Worm (Caenorhabditis elegans) whole organism, young adult: ENCODE measurements around the gene ZC116.5.

Experiments used
- B0261.1 ChIP-seq: sonication (generic microtip); optimal IDR thresholded peaks from 2 replicates; lab custom pipeline; 2016; ENCODE audit warnings: mild to moderate bottlenecking, missing genetic modification characterization, moderate library complexity, missing compliant biosample characterization
- C06A6.2 ChIP-seq: fragments of 200-800 bp; sonication (Bioruptor generic); conservative IDR thresholded peaks from 2 replicates; pipeline ENCODE4 v1.3.6; 2022; ENCODE audit warnings: missing genetic modification characterization, missing compliant biosample characterization
- D2030.7 ChIP-seq: fragments of 200-800 bp; sonication (Bioruptor generic); IDR thresholded peaks from 2 replicates; pipeline ENCODE4 v1.3.6; 2022; ENCODE audit warnings: missing genetic modification reagents, missing genetic modification characterization, missing compliant biosample characterization
- F10E7.11 ChIP-seq: sonication (generic microtip); optimal IDR thresholded peaks from 2 replicates; lab custom pipeline; 2017; ENCODE audit warnings: mild to moderate bottlenecking, missing genetic modification characterization, moderate library complexity, missing compliant biosample characterization
- F37B4.10 ChIP-seq: fragments of 200-800 bp; sonication (Bioruptor generic); IDR thresholded peaks from 2 replicates; pipeline ENCODE4 v1.3.6; 2022; ENCODE audit warnings: missing genetic modification characterization, missing compliant biosample characterization
- F39B2.1 ChIP-seq: fragments of 200-800 bp; sonication (Bioruptor generic); IDR thresholded peaks from 2 replicates; pipeline ENCODE4 v1.3.6; 2022; ENCODE audit warnings: missing genetic modification reagents, missing genetic modification characterization, missing compliant biosample characterization
- F52B5.7 ChIP-seq: sonication (generic microtip); optimal IDR thresholded peaks from 2 replicates; lab custom pipeline; 2016; ENCODE audit warnings: mild to moderate bottlenecking, missing genetic modification characterization, missing compliant biosample characterization
- F55B11.4 ChIP-seq: sonication (generic microtip); optimal IDR thresholded peaks from 2 replicates; lab custom pipeline; 2016; ENCODE audit warnings: missing compliant biosample characterization, missing genetic modification characterization, borderline replicate concordance; ENCODE audit not compliant: insufficient read depth
- K11D2.4 ChIP-seq: fragments of 200-800 bp; sonication (Bioruptor generic); IDR thresholded peaks from 2 replicates; pipeline ENCODE4 v1.3.6; 2022; ENCODE audit warnings: missing genetic modification reagents, missing genetic modification characterization, missing compliant biosample characterization
- Y56A3A.18 ChIP-seq: fragments of 200-800 bp; sonication (Bioruptor generic); IDR thresholded peaks from 2 replicates; pipeline ENCODE4 v1.3.6; 2022; ENCODE audit warnings: missing genetic modification reagents, missing genetic modification characterization, missing compliant biosample characterization
- attf-6 ChIP-seq: fragments of 200-800 bp; sonication (Bioruptor generic); IDR thresholded peaks from 2 replicates; pipeline ENCODE4 v1.3.6; 2022; ENCODE audit warnings: missing genetic modification reagents, missing genetic modification characterization, missing compliant biosample characterization
- cebp-2 ChIP-seq: fragments of 200-800 bp; sonication (Bioruptor generic); IDR thresholded peaks from 2 replicates; pipeline ENCODE4 v1.3.6; 2022; ENCODE audit warnings: missing genetic modification characterization, missing compliant biosample characterization
- ceh-100 ChIP-seq: fragments of 200-800 bp; sonication (Bioruptor generic); IDR thresholded peaks from 2 replicates; pipeline ENCODE4 v1.3.6; 2022; ENCODE audit warnings: missing genetic modification reagents, missing genetic modification characterization, missing compliant biosample characterization
- dpff-1 ChIP-seq: sonication (generic microtip); optimal IDR thresholded peaks from 2 replicates; lab custom pipeline; 2017; ENCODE audit warnings: mild to moderate bottlenecking, missing genetic modification characterization, missing compliant biosample characterization
- dpl-1 ChIP-seq: fragments of 150-350 bp; optimal IDR thresholded peaks from 2 replicates; lab custom pipeline; 2014; ENCODE audit warnings: missing biosample characterization, missing genetic modification reagents, missing genetic modification characterization
- efl-1 ChIP-seq: fragments of 150-350 bp; optimal IDR thresholded peaks from 2 replicates; lab custom pipeline; 2014; ENCODE audit warnings: missing biosample characterization, missing genetic modification reagents, missing genetic modification characterization
- egl-18 ChIP-seq: fragments of 200-800 bp; sonication (Bioruptor generic); IDR thresholded peaks from 2 replicates; pipeline ENCODE4 v1.3.6; 2022; ENCODE audit warnings: missing genetic modification reagents, missing genetic modification characterization, missing compliant biosample characterization
- egrh-3 ChIP-seq: fragments of 200-800 bp; sonication (Bioruptor generic); IDR thresholded peaks from 2 replicates; pipeline ENCODE4 v1.3.6; 2022; ENCODE audit warnings: missing genetic modification reagents, missing genetic modification characterization, missing compliant biosample characterization
- ekl-4 ChIP-seq: fragments of 200-800 bp; sonication (Bioruptor generic); IDR thresholded peaks from 2 replicates; pipeline ENCODE4 v1.3.6; 2022; ENCODE audit warnings: missing genetic modification reagents, missing genetic modification characterization, missing compliant biosample characterization
- fkh-3 ChIP-seq: sonication (generic microtip); optimal IDR thresholded peaks from 2 replicates; lab custom pipeline; 2016; ENCODE audit warnings: mild to moderate bottlenecking, missing genetic modification characterization, missing compliant biosample characterization
- hlh-12 ChIP-seq: sonication (generic microtip); optimal IDR thresholded peaks from 2 replicates; lab custom pipeline; 2016; ENCODE audit warnings: missing genetic modification characterization, missing compliant biosample characterization
- hlh-26 ChIP-seq: fragments of 200-800 bp; sonication (Bioruptor generic); conservative IDR thresholded peaks from 2 replicates; pipeline ENCODE4 v1.3.6; 2022; ENCODE audit warnings: missing genetic modification reagents, missing genetic modification characterization, missing compliant biosample characterization
- hmg-1.2 ChIP-seq: fragments of 200-800 bp; sonication (Bioruptor generic); IDR thresholded peaks from 2 replicates; pipeline ENCODE4 v1.3.6; 2022; ENCODE audit warnings: missing genetic modification reagents, missing genetic modification characterization, missing compliant biosample characterization
- hmg-20 ChIP-seq: fragments of 200-800 bp; sonication (Bioruptor generic); IDR thresholded peaks from 2 replicates; pipeline ENCODE4 v1.3.6; 2022; ENCODE audit warnings: missing genetic modification reagents, missing genetic modification characterization, missing compliant biosample characterization
- let-526 ChIP-seq: fragments of 200-800 bp; sonication (Bioruptor generic); IDR thresholded peaks from 2 replicates; pipeline ENCODE4 v1.3.6; 2022; ENCODE audit warnings: missing genetic modification reagents, missing genetic modification characterization, missing compliant biosample characterization
- let-607 ChIP-seq, 2 experiments: fragments of 200-800 bp in 1 of 2; sonication (Bioruptor generic) in 1 of 2; sonication (generic microtip) in 1 of 2; optimal IDR thresholded peaks; 2 replicates each; lab custom pipeline; 2016 to 2018; ENCODE audit warnings: mild to moderate bottlenecking in 2 of 2, missing compliant biosample characterization in 2 of 2, missing genetic modification characterization in 2 of 2, moderate library complexity in 2 of 2, missing genotype in 1 of 2
- lin-26 ChIP-seq: fragments of 200-800 bp; sonication (Bioruptor generic); IDR thresholded peaks from 2 replicates; pipeline ENCODE4 v1.3.6; 2022; ENCODE audit warnings: missing genetic modification reagents, missing genetic modification characterization, missing compliant biosample characterization
- lsy-27 ChIP-seq: sonication (generic microtip); optimal IDR thresholded peaks from 2 replicates; lab custom pipeline; 2017; ENCODE audit warnings: missing genetic modification characterization, mild to moderate bottlenecking, missing compliant biosample characterization, antibody characterized with exemption, missing genotype, borderline replicate concordance; ENCODE audit not compliant: insufficient read depth
- madf-10 ChIP-seq: sonication (generic microtip); optimal IDR thresholded peaks from 2 replicates; lab custom pipeline; 2016; ENCODE audit warnings: mild to moderate bottlenecking, missing genetic modification characterization, missing compliant biosample characterization
- madf-3 ChIP-seq: fragments of 200-800 bp; sonication (Bioruptor generic); IDR thresholded peaks from 2 replicates; pipeline ENCODE4 v1.3.6; 2022; ENCODE audit warnings: missing genetic modification reagents, missing genetic modification characterization, missing compliant biosample characterization
- mcd-1 ChIP-seq: fragments of 200-800 bp; sonication (Bioruptor generic); IDR thresholded peaks from 2 replicates; pipeline ENCODE4 v1.3.6; 2022; ENCODE audit warnings: missing genetic modification reagents, missing genetic modification characterization, missing compliant biosample characterization
- nfya-1 ChIP-seq: sonication (generic microtip); optimal IDR thresholded peaks from 2 replicates; lab custom pipeline; 2017; ENCODE audit warnings: antibody characterized with exemption, missing compliant biosample characterization, missing genetic modification characterization, borderline replicate concordance; ENCODE audit not compliant: insufficient read depth
- nhr-27 ChIP-seq: fragments of 200-800 bp; sonication (Bioruptor generic); optimal IDR thresholded peaks from 2 replicates; lab custom pipeline; 2018; ENCODE audit warnings: mild to moderate bottlenecking, missing genetic modification characterization, moderate library complexity, missing compliant biosample characterization
- pha-4 ChIP-seq: fragments of 150-350 bp; sonication (generic microtip); optimal IDR thresholded peaks from 2 replicates; lab custom pipeline; 2014; ENCODE audit warnings: missing biosample characterization, missing genetic modification reagents, missing genetic modification characterization
- repo-1 ChIP-seq: sonication (generic microtip); optimal IDR thresholded peaks from 2 replicates; lab custom pipeline; 2017; ENCODE audit warnings: mild to moderate bottlenecking, missing genetic modification characterization, missing compliant biosample characterization
- sea-2 ChIP-seq: fragments of 200-800 bp; sonication (Bioruptor generic); IDR thresholded peaks from 2 replicates; pipeline ENCODE4 v1.3.6; 2022; ENCODE audit warnings: missing genetic modification characterization, missing compliant biosample characterization
- snpc-1.3 ChIP-seq: sonication (generic microtip); optimal IDR thresholded peaks from 2 replicates; lab custom pipeline; 2017; ENCODE audit warnings: missing genetic modification characterization, mild to moderate bottlenecking, missing compliant biosample characterization, antibody characterized with exemption, moderate library complexity, missing genotype, missing genetic modification reagents; ENCODE audit not compliant: insufficient read depth
- snpc-3.4 ChIP-seq: sonication (generic microtip); optimal IDR thresholded peaks from 2 replicates; lab custom pipeline; 2017; ENCODE audit warnings: missing genetic modification characterization, mild to moderate bottlenecking, missing compliant biosample characterization, antibody characterized with exemption, moderate library complexity, missing genotype, missing genetic modification reagents
- snpc-4 ChIP-seq, 5 experiments: fragments of 150-350 bp in 1 of 5; sonication (generic microtip) in 4 of 5; optimal IDR thresholded peaks; 2 replicates each; lab custom pipeline; 2014 to 2018; ENCODE audit warnings: missing genetic modification characterization in 5 of 5, missing biosample characterization in 3 of 5, antibody characterized with exemption in 2 of 5, mild to moderate bottlenecking in 2 of 5, missing compliant biosample characterization in 2 of 5, missing genotype in 2 of 5, moderate library complexity in 2 of 5, missing genetic modification reagents in 1 of 5
- tbp1 ChIP-seq: fragments of 200-800 bp; sonication (Bioruptor generic); optimal IDR thresholded peaks from 2 replicates; lab custom pipeline; 2018; ENCODE audit warnings: mild to moderate bottlenecking, missing genetic modification characterization, missing compliant biosample characterization
- tbx-9 ChIP-seq: sonication (generic microtip); optimal IDR thresholded peaks from 2 replicates; lab custom pipeline; 2016; ENCODE audit warnings: borderline replicate concordance, missing genetic modification characterization, inconsistent platforms, missing compliant biosample characterization
- tlf-1 ChIP-seq: fragments of 200-800 bp; sonication (Bioruptor generic); optimal IDR thresholded peaks from 2 replicates; lab custom pipeline; 2018; ENCODE audit warnings: mild to moderate bottlenecking, missing genetic modification characterization, missing compliant biosample characterization
- zim-3 ChIP-seq: sonication (generic microtip); optimal IDR thresholded peaks from 2 replicates; lab custom pipeline; 2017; ENCODE audit warnings: mild to moderate bottlenecking, missing genetic modification characterization, moderate library complexity, missing compliant biosample characterization
- ztf-26 ChIP-seq: sonication (generic microtip); optimal IDR thresholded peaks from 2 replicates; lab custom pipeline; 2017; ENCODE audit warnings: missing genetic modification characterization, missing compliant biosample characterization
- ztf-28 ChIP-seq: fragments of 200-800 bp; sonication (Bioruptor generic); IDR thresholded peaks from 2 replicates; pipeline ENCODE4 v1.3.6; 2022; ENCODE audit warnings: missing genetic modification reagents, missing genetic modification characterization, missing compliant biosample characterization

ZC116.5 gene

ce11 chrV:12584771-12585170 is 24.0 kb downstream of the ZC116.5 start:
- no peak for TF ChIP-seq hmg-20
- no peak for TF ChIP-seq ekl-4 (GFP tag; lab: Robert Waterston, UW)
- TF ChIP-seq hlh-12 (tag; lab: Kevin White, UChicago) = no peak
- no peak for TF ChIP-seq pha-4 (tag; lab: Kevin White, UChicago)
- TF ChIP-seq sea-2 (GFP tag; lab: Robert Waterston, UW) = no peak
- TF ChIP-seq hlh-26 (GFP tag; lab: Robert Waterston, UW) = no peak
- no peak for TF ChIP-seq C06A6.2 (GFP tag; lab: Robert Waterston, UW)
- TF ChIP-seq madf-3 (GFP tag; lab: Robert Waterston, UW) = no peak
- no peak for TF ChIP-seq K11D2.4 (GFP tag; lab: Robert Waterston, UW)
- no peak for TF ChIP-seq fkh-3 (tag; lab: Kevin White, UChicago)
- no peak for TF ChIP-seq snpc-3.4
- TF ChIP-seq D2030.7 (GFP tag; lab: Robert Waterston, UW) = no peak
- TF ChIP-seq F10E7.11 = no peak

ce11 chrV:12583421-12583820 is 25.3 kb downstream of the ZC116.5 start:
- TF ChIP-seq nhr-27 (tag; lab: Kevin White, UChicago) (no peak), cebp-2 (GFP tag; lab: Robert Waterston, UW) (no peak), repo-1 (tag; lab: Kevin White, UChicago) (no peak), ztf-26 (tag; lab: Kevin White, UChicago) (no peak), efl-1 (no peak), Y56A3A.18 (GFP tag; lab: Robert Waterston, UW) (no peak), sea-2 (GFP tag; lab: Robert Waterston, UW) (no peak), snpc-1.3 (tag; lab: Kevin White, UChicago) (no peak), F55B11.4 (tag; lab: Kevin White, UChicago) (no peak), ztf-28 (no peak), tlf-1 (GFP tag; lab: Kevin White, UChicago) (no peak), attf-6 (no peak), madf-3 (GFP tag; lab: Robert Waterston, UW) (no peak), dpl-1 (no peak), snpc-4 (GFP tag; optimal IDR thresholded peaks at IDR 0.05; lab: Kevin White, UChicago) (no peak), snpc-4 (tag; optimal IDR thresholded peaks at IDR 0.05; lab: Kevin White, UChicago) (no peak), nfya-1 (tag; lab: Kevin White, UChicago) (no peak), ceh-100 (no peak), egl-18 (GFP tag; lab: Robert Waterston, UW) (no peak), hmg-1.2 (no peak)

ce11 chrV:12579299-12579698 is 29.5 kb downstream of the ZC116.5 start, which contains the start of gene E02A10.3:
Gene E02A10.3 (plus strand): TSS chrV:12579599.
- TF ChIP-seq repo-1 (tag; lab: Kevin White, UChicago) = no peak
- TF ChIP-seq B0261.1 (tag; lab: Kevin White, UChicago) = no peak
- no peak for TF ChIP-seq lsy-27
- TF ChIP-seq let-526 = no peak
- no peak for TF ChIP-seq tbx-9 (tag; lab: Kevin White, UChicago)
- no peak for TF ChIP-seq F55B11.4 (tag; lab: Kevin White, UChicago)
- no peak for TF ChIP-seq madf-10 (tag; lab: Kevin White, UChicago)
- TF ChIP-seq lin-26 = no peak
- TF ChIP-seq let-607 (tag; optimal IDR thresholded peaks at IDR 0.05; lab: Kevin White, UChicago) = no peak
- no peak for TF ChIP-seq egrh-3 (GFP tag; lab: Robert Waterston, UW)
- no peak for TF ChIP-seq F37B4.10 (GFP tag; lab: Robert Waterston, UW)
- no peak for TF ChIP-seq hlh-12 (tag; lab: Kevin White, UChicago)
- TF ChIP-seq tbp1 (GFP tag; lab: Kevin White, UChicago) = no peak
- no peak for TF ChIP-seq F39B2.1 (GFP tag; lab: Robert Waterston, UW)
- no peak for TF ChIP-seq pha-4 (tag; lab: Kevin White, UChicago)
- no peak for TF ChIP-seq F52B5.7 (tag; lab: Kevin White, UChicago)
- TF ChIP-seq snpc-4 (GFP tag; optimal IDR thresholded peaks at IDR 0.05; lab: Kevin White, UChicago) = no peak
- TF ChIP-seq snpc-4 (tag; optimal IDR thresholded peaks at IDR 0.05; lab: Kevin White, UChicago) = no peak
- TF ChIP-seq mcd-1 (GFP tag; lab: Robert Waterston, UW) = no peak
- no peak for TF ChIP-seq zim-3
- no peak for TF ChIP-seq dpff-1 (tag; lab: Kevin White, UChicago)
